Worm (Caenorhabditis elegans): ENCODE measurements around the gene gldi-11.

DNA sequence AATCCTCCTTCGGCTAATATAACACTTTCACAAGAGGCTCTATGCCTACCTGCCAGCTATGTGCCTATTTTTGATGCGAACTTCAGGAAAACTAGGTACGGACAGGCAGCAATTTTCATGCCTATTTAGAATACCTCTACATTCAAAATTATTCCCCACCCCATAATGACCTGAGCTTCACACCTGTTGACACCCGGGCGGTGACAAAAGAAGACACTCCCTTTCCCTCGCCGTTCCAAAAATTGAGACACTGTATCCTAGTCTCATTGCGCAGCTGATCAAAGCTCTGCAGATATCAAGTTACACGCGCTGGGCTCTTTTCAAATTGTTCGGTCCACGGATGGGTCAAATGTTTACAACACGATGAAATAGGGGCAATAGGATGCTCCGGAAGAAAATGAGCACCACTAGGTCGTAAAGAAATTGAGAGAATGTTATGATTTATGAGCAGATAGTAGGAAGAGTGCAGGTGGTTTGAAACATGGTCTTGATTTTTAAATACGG, 28.9 kb upstream of the gldi-11 start:
- TF ChIP-seq tag-97 (GFP tag; IDR thresholded peaks at IDR 0.05) = no peak
- TF ChIP-seq zag-1 (tag; optimal IDR thresholded peaks at IDR 0.05) = no peak
- no peak for TF ChIP-seq F37D6.2 (tag; optimal IDR thresholded peaks at IDR 0.05)
- TF ChIP-seq madf-9 (GFP tag; conservative IDR thresholded peaks at IDR 0.05) = no peak
- no peak for TF ChIP-seq nhr-76 (tag; optimal IDR thresholded peaks at IDR 0.05)
- TF ChIP-seq unc-39 (tag; optimal IDR thresholded peaks at IDR 0.05) = no peak
- TF ChIP-seq vab-7 (GFP tag; IDR thresholded peaks at IDR 0.05) = no peak
- no peak for TF ChIP-seq dmd-9 (GFP tag; IDR thresholded peaks at IDR 0.05)
